Worm (Caenorhabditis elegans) whole organism, early embryonic: Measurements from ENCODE around the gene F21C10.9.

Source experiments
- F13C5.2 ChIP-seq: sonication (generic microtip); optimal IDR thresholded peaks from 2 replicates; lab custom pipeline; 2017; ENCODE audit warnings: mild to moderate bottlenecking, missing genetic modification characterization, inconsistent platforms, missing compliant biosample characterization
- aly-1 ChIP-seq: sonication (generic microtip); optimal IDR thresholded peaks from 2 replicates; lab custom pipeline; 2016; ENCODE audit warnings: missing genetic modification characterization, missing compliant biosample characterization
- ama-1 ChIP-seq: fragments of 150-350 bp; optimal IDR thresholded peaks from 2 replicates; lab custom pipeline; 2014
- ceh-13 ChIP-seq: fragments of 200-800 bp; sonication (Bioruptor generic); optimal IDR thresholded peaks from 2 replicates; lab custom pipeline; 2018; ENCODE audit warnings: mild to moderate bottlenecking, missing genetic modification characterization, missing compliant biosample characterization
- ets-7 ChIP-seq: sonication (generic microtip); optimal IDR thresholded peaks from 2 replicates; lab custom pipeline; 2016; ENCODE audit warnings: missing genotype, missing genetic modification characterization, missing compliant biosample characterization
- flt-1 ChIP-seq: fragments of 200-800 bp; sonication (Bioruptor generic); IDR thresholded peaks from 2 replicates; pipeline ENCODE4 v1.3.6; 2022; ENCODE audit warnings: missing genetic modification characterization, missing compliant biosample characterization
- hmbx-1 ChIP-seq: sonication (generic microtip); optimal IDR thresholded peaks from 2 replicates; lab custom pipeline; 2016; ENCODE audit warnings: mild to moderate bottlenecking, missing genetic modification characterization, missing compliant biosample characterization
- hnd-1 ChIP-seq: sonication (generic microtip); optimal IDR thresholded peaks from 2 replicates; lab custom pipeline; 2016; ENCODE audit warnings: missing genetic modification characterization, missing compliant biosample characterization
- pes-1 ChIP-seq: fragments of 200-800 bp; sonication (Bioruptor generic); IDR thresholded peaks from 2 replicates; pipeline ENCODE4 v1.3.6; 2022; ENCODE audit warnings: missing genetic modification reagents, missing genetic modification characterization, missing compliant biosample characterization
- sea-1 ChIP-seq: fragments of 200-800 bp; sonication (Bioruptor generic); conservative IDR thresholded peaks from 2 replicates; pipeline ENCODE4 v1.3.6; 2022; ENCODE audit warnings: missing genetic modification characterization, missing compliant biosample characterization
- tbx-11 ChIP-seq: fragments of 200-800 bp; sonication (Bioruptor generic); IDR thresholded peaks from 2 replicates; pipeline ENCODE4 v1.3.6; 2022; ENCODE audit warnings: missing genetic modification characterization, missing compliant biosample characterization
- tbx-37 ChIP-seq: fragments of 200-800 bp; sonication (Bioruptor generic); conservative IDR thresholded peaks from 2 replicates; pipeline ENCODE4 v1.3.6; 2022; ENCODE audit warnings: missing genetic modification reagents, missing genetic modification characterization, missing compliant biosample characterization
- tra-4 ChIP-seq: sonication (generic microtip); optimal IDR thresholded peaks from 2 replicates; lab custom pipeline; 2017; ENCODE audit warnings: missing genetic modification characterization, missing compliant biosample characterization

DNA sequence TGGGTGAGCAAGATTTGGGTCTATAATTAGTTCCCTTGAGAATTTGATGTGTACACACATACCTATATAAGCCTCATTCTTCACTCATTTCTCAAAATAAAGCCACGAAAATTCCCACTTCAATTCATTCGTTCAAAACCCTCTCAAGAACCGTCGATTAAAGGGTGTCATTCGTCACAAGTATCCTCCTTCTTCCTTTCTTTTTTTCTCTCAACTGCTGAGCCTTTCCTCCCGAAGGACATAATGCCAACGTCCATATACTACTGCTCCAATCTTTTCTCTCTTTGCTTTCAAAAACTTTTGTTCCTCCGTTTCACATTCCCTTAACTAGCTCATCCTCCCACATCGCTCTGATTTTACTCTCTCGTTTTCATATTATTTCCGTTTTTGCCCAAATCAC, 6.3 kb downstream of the F21C10.9 start, which contains the start of gene T27E4.1:
- TF ChIP-seq hmbx-1 (tag; lab: Kevin White, UChicago), result no peak
- no peak for TF ChIP-seq ama-1 (lab: Kevin White, UChicago)
- no peak for TF ChIP-seq F13C5.2
- TF ChIP-seq aly-1 (tag; lab: Kevin White, UChicago), result no peak
- no peak for TF ChIP-seq sea-1 (GFP tag; lab: Robert Waterston, UW)
- TF ChIP-seq tra-4 (tag; lab: Kevin White, UChicago), result no peak
- TF ChIP-seq hnd-1, result no peak
- no peak for TF ChIP-seq pes-1 (GFP tag; lab: Robert Waterston, UW)
- TF ChIP-seq ceh-13 (GFP tag; lab: Kevin White, UChicago), result no peak
- no peak for TF ChIP-seq ets-7
- TF ChIP-seq tbx-37 (GFP tag; lab: Robert Waterston, UW), result no peak
- no peak for TF ChIP-seq flt-1 (GFP tag; lab: Robert Waterston, UW)
- no peak for TF ChIP-seq tbx-11 (GFP tag; lab: Robert Waterston, UW)
